Fruit fly (Drosophila melanogaster) whole organism, wandering third instar larva: ENCODE results near the gene Ggt-1.

Source experiments
- Mio ChIP-seq: sonication (Bioruptor generic); optimal IDR thresholded peaks from 2 replicates; lab custom pipeline; 2016; ENCODE audit warnings: missing biosample characterization, missing genetic modification characterization
- dl ChIP-seq, 2 experiments: fragments of 175-275, 200-275 bp in 1 of 2; fragments of 200-275 bp in 1 of 2; sonication (Bioruptor generic); optimal IDR thresholded peaks; lab custom pipeline; 2018; ENCODE audit warnings: mild to moderate bottlenecking in 2 of 2, missing biosample characterization in 2 of 2, missing genetic modification characterization in 2 of 2, moderate library complexity in 2 of 2; ENCODE audit not compliant: partially characterized antibody in 2 of 2, insufficient read depth in 1 of 2
- dsf ChIP-seq: sonication (Bioruptor generic); optimal IDR thresholded peaks from 2 replicates; lab custom pipeline; 2016; ENCODE audit warnings: missing biosample characterization, missing genetic modification characterization, borderline replicate concordance
- ey ChIP-seq: fragments of 200-800 bp; sonication (Bioruptor generic); optimal IDR thresholded peaks from 2 replicates; lab custom pipeline; 2016; ENCODE audit warnings: missing biosample characterization, missing genetic modification characterization
- h ChIP-seq: fragments of 200-800 bp; sonication (Bioruptor generic); optimal IDR thresholded peaks from 3 replicates; lab custom pipeline; 2016; ENCODE audit warnings: missing biosample characterization, mild to moderate bottlenecking, missing genetic modification characterization

- TF ChIP-seq dsf (GFP tag; lab: Kevin White, UChicago) (no peak), Mio (GFP tag; lab: Kevin White, UChicago) (no peak), dl (GFP tag; optimal IDR thresholded peaks at IDR 0.05; lab: Kevin White, UChicago; ENCODE audit: insufficient read depth in 1 of 2, partially characterized antibody in 2 of 2) (no peak), ey (GFP tag; lab: Kevin White, UChicago) (no peak), h (GFP tag; lab: Kevin White, UChicago) (no peak)
These were observed 31.0 kb upstream of the Ggt-1 start for dm6 chrX:18543328-18543727.
